Worm (Caenorhabditis elegans) whole organism, early embryonic: ENCODE measurements around the gene swt-1.

Source experiments
- ama-1 ChIP-seq: fragments of 150-350 bp; optimal IDR thresholded peaks from 2 replicates; lab custom pipeline; 2014
- ceh-36 ChIP-seq: sonication (generic microtip); optimal IDR thresholded peaks from 2 replicates; lab custom pipeline; 2016; ENCODE audit warnings: missing genetic modification characterization, inconsistent platforms, missing compliant biosample characterization
- flt-1 ChIP-seq: fragments of 200-800 bp; sonication (Bioruptor generic); IDR thresholded peaks from 2 replicates; pipeline ENCODE4 v1.3.6; 2022; ENCODE audit warnings: missing genetic modification characterization, missing compliant biosample characterization
- hmbx-1 ChIP-seq: sonication (generic microtip); optimal IDR thresholded peaks from 2 replicates; lab custom pipeline; 2016; ENCODE audit warnings: mild to moderate bottlenecking, missing genetic modification characterization, missing compliant biosample characterization
- hmg-4 ChIP-seq: fragments of 200-800 bp; sonication (Bioruptor generic); optimal IDR thresholded peaks from 2 replicates; lab custom pipeline; 2018; ENCODE audit warnings: mild to moderate bottlenecking, missing genetic modification characterization, missing compliant biosample characterization
- tra-4 ChIP-seq: sonication (generic microtip); optimal IDR thresholded peaks from 2 replicates; lab custom pipeline; 2017; ENCODE audit warnings: missing genetic modification characterization, missing compliant biosample characterization

ce11 chrIV:320380-320779 is 13.1 kb downstream of the swt-1 start, which contains the start of gene dsc-4:
- no peak for TF ChIP-seq ceh-36 (tag; lab: Kevin White, UChicago)
- TF ChIP-seq tra-4 (tag; lab: Kevin White, UChicago) = no peak
- no peak for TF ChIP-seq hmbx-1 (tag; lab: Kevin White, UChicago)
- no peak for TF ChIP-seq flt-1 (GFP tag; lab: Robert Waterston, UW)
- no peak for TF ChIP-seq hmg-4 (GFP tag; lab: Kevin White, UChicago)
- TF ChIP-seq ama-1 (lab: Kevin White, UChicago) = no peak
